Fruit fly (Drosophila melanogaster) whole organism, pupa: Measurements from ENCODE around the gene mRpS9.

Experiments
- CG10348 ChIP-seq: fragments of 200-800 bp; sonication (Bioruptor generic); IDR thresholded peaks from 2 replicates; pipeline ENCODE4 v1.3.6; 2022; ENCODE audit warnings: missing biosample characterization, missing genetic modification characterization
- CG12605 ChIP-seq: fragments of 200-800 bp; sonication (Bioruptor generic); IDR thresholded peaks from 2 replicates; pipeline ENCODE4 v1.3.6; 2022; ENCODE audit warnings: missing biosample characterization, missing genetic modification characterization
- CG13204 ChIP-seq: fragments of 200-800 bp; sonication (Bioruptor generic); optimal IDR thresholded peaks from 2 replicates; lab custom pipeline; 2018; ENCODE audit warnings: missing biosample characterization, mild to moderate bottlenecking, missing genetic modification characterization, moderate library complexity
- CG14655 ChIP-seq: fragments of 200-800 bp; sonication (Bioruptor generic); optimal IDR thresholded peaks from 3 replicates; lab custom pipeline; 2017; ENCODE audit warnings: mild to moderate bottlenecking, missing biosample characterization, missing genetic modification reagents, missing genetic modification characterization
- CG15710 ChIP-seq: fragments of 200-800 bp; sonication (Bioruptor generic); optimal IDR thresholded peaks from 2 replicates; lab custom pipeline; 2018; ENCODE audit warnings: missing biosample characterization, mild to moderate bottlenecking, missing genetic modification characterization, moderate library complexity
- CG17806 ChIP-seq: fragments of 200-800 bp; sonication (Bioruptor generic); optimal IDR thresholded peaks from 2 replicates; lab custom pipeline; 2018; ENCODE audit warnings: missing biosample characterization, mild to moderate bottlenecking, missing genetic modification characterization, moderate library complexity
- CG32121 ChIP-seq: fragments of 200-800 bp; sonication (Bioruptor generic); IDR thresholded peaks from 2 replicates; pipeline ENCODE4 v1.3.6; 2022; ENCODE audit warnings: missing biosample characterization, missing genetic modification characterization
- CG34367 ChIP-seq: fragments of 200-800 bp; sonication (Bioruptor generic); optimal IDR thresholded peaks from 2 replicates; lab custom pipeline; 2018; ENCODE audit warnings: missing biosample characterization, mild to moderate bottlenecking, missing genetic modification characterization
- CG4496 ChIP-seq: fragments of 200-800 bp; sonication (Bioruptor generic); IDR thresholded peaks from 3 replicates; pipeline ENCODE4 v1.3.6; 2022; ENCODE audit warnings: missing biosample characterization, missing genetic modification characterization
- CG8159 ChIP-seq: fragments of 200-800 bp; sonication (Bioruptor generic); optimal IDR thresholded peaks from 3 replicates; lab custom pipeline; 2018; ENCODE audit warnings: missing biosample characterization, mild to moderate bottlenecking, missing genetic modification characterization, moderate library complexity
- CG8301 ChIP-seq: fragments of 200-800 bp; sonication (Bioruptor generic); optimal IDR thresholded peaks from 2 replicates; lab custom pipeline; 2018; ENCODE audit warnings: missing biosample characterization, mild to moderate bottlenecking, missing genetic modification characterization
- CG9948 ChIP-seq: fragments of 200-800 bp; sonication (Bioruptor generic); optimal IDR thresholded peaks from 2 replicates; lab custom pipeline; 2018; ENCODE audit warnings: missing biosample characterization, mild to moderate bottlenecking, missing genetic modification characterization, moderate library complexity
- D1 ChIP-seq: fragments of 200-800 bp; sonication (Bioruptor generic); optimal IDR thresholded peaks from 2 replicates; lab custom pipeline; 2018; ENCODE audit warnings: missing biosample characterization, mild to moderate bottlenecking, missing genetic modification characterization, moderate library complexity
- EcR ChIP-seq: fragments of 200-800 bp; sonication (Bioruptor generic); optimal IDR thresholded peaks from 3 replicates; lab custom pipeline; 2019; ENCODE audit warnings: missing biosample characterization, missing genetic modification characterization, mild to moderate bottlenecking, moderate library complexity, missing genetic modification reagents
- Ets98B ChIP-seq: fragments of 200-800 bp; sonication (Bioruptor generic); IDR thresholded peaks from 2 replicates; pipeline ENCODE4 v1.3.6; 2022; ENCODE audit warnings: missing biosample characterization, missing genetic modification characterization
- Pif1A ChIP-seq: fragments of 200-800 bp; sonication (Bioruptor generic); optimal IDR thresholded peaks from 3 replicates; lab custom pipeline; 2016; ENCODE audit warnings: missing biosample characterization, missing genetic modification characterization
- Pif1B ChIP-seq: fragments of 200-800 bp; sonication (Bioruptor generic); optimal IDR thresholded peaks from 3 replicates; lab custom pipeline; 2016; ENCODE audit warnings: missing biosample characterization, missing genetic modification characterization
- Snoo ChIP-seq: fragments of 200-800 bp; sonication (Bioruptor generic); optimal IDR thresholded peaks from 3 replicates; lab custom pipeline; 2017; ENCODE audit warnings: missing biosample characterization, mild to moderate bottlenecking, missing genetic modification characterization, inconsistent platforms
- fd96Ca ChIP-seq: fragments of 200-800 bp; sonication (Bioruptor generic); IDR thresholded peaks from 3 replicates; pipeline ENCODE4 v1.3.6; 2022; ENCODE audit warnings: missing biosample characterization, missing genetic modification characterization
- gl ChIP-seq: fragments of 200-800 bp; sonication (Bioruptor generic); optimal IDR thresholded peaks from 2 replicates; lab custom pipeline; 2018; ENCODE audit warnings: missing biosample characterization, mild to moderate bottlenecking, missing genetic modification characterization
- rn ChIP-seq: fragments of 200-800 bp; sonication (Bioruptor generic); IDR thresholded peaks from 2 replicates; pipeline ENCODE4 v1.3.6; 2022; ENCODE audit warnings: missing biosample characterization, missing genetic modification characterization

mRpS9 gene

DNA sequence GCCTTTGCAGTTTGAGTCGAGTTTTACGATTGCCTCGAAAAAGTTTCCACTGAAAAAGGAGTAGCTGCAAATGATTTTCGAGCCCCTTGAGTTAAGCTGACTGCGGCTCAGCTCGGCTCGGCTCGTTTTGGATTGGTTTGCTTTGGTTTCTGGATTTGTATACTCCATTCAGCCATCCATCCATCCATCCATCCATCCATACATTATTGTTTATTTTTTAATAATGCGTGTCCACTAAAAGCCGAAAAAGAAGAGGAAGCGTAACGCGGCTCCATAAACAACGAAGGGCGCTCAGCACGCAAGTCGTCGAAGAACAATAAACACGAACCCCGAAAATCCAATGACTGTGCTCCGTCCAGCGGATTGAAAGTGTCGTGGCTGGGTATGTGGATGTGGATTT, 23.9 kb upstream of the mRpS9 start:
- TF ChIP-seq CG32121 = no peak
- no peak for TF ChIP-seq CG34367
- TF ChIP-seq CG15710 (tag; lab: Kevin White, UChicago) = no peak

dm6 chr3R:7920196-7920595, 17.7 kb upstream of the mRpS9 start, which contains the start of the genes CG10445 and lds:
Gene CG10445 (minus strand): TSS chr3R:7920299.
Gene lds (plus strand): TSS chr3R:7920431.
- TF ChIP-seq CG32121 (no peak), CG34367 (no peak), Pif1B (GFP tag; lab: Kevin White, UChicago) (no peak), fd96Ca (GFP tag; lab: Robert Waterston, UW) (no peak), CG17806 (tag; lab: Kevin White, UChicago) (no peak), D1 (tag; lab: Kevin White, UChicago) (no peak), Ets98B (GFP tag; lab: Robert Waterston, UW) (no peak), CG15710 (tag; lab: Kevin White, UChicago) (no peak), CG8301 (tag; lab: Kevin White, UChicago) (no peak), Pif1A (GFP tag; lab: Kevin White, UChicago) (no peak), CG9948 (tag; lab: Kevin White, UChicago) (no peak)

dm6 chr3R:7913551-7913950, 11.1 kb upstream of the mRpS9 start, which contains the start of gene kipf:
Gene kipf (plus strand): TSS chr3R:7913851.
- TF ChIP-seq CG32121 = no peak
- TF ChIP-seq Ets98B (GFP tag; lab: Robert Waterston, UW) = no peak
- TF ChIP-seq CG8301 (tag; lab: Kevin White, UChicago) = no peak
- TF ChIP-seq CG14655 (GFP tag; lab: Kevin White, UChicago) = no peak
- TF ChIP-seq rn (GFP tag; lab: Robert Waterston, UW) = no peak
- no peak for TF ChIP-seq Pif1A (GFP tag; lab: Kevin White, UChicago)
- TF ChIP-seq CG15710 (tag; lab: Kevin White, UChicago) = no peak
- TF ChIP-seq gl (tag; lab: Kevin White, UChicago) = no peak
- no peak for TF ChIP-seq CG12605 (GFP tag; lab: Robert Waterston, UW)
- no peak for TF ChIP-seq CG34367
- TF ChIP-seq CG10348 (GFP tag; lab: Robert Waterston, UW) = no peak
- no peak for TF ChIP-seq Snoo
- no peak for TF ChIP-seq fd96Ca (GFP tag; lab: Robert Waterston, UW)

- TF ChIP-seq EcR (GFP tag; lab: Kevin White, UChicago) (no peak), Pif1B (GFP tag; lab: Kevin White, UChicago) (no peak), CG15710 (tag; lab: Kevin White, UChicago) (no peak), CG17806 (tag; lab: Kevin White, UChicago) (no peak), CG8301 (tag; lab: Kevin White, UChicago) (no peak), CG12605 (GFP tag; lab: Robert Waterston, UW) (no peak), CG32121 (no peak), Snoo (no peak), Pif1A (GFP tag; lab: Kevin White, UChicago) (no peak), CG14655 (GFP tag; lab: Kevin White, UChicago) (no peak), CG34367 (no peak), CG13204 (GFP tag; lab: Kevin White, UChicago) (no peak), fd96Ca (GFP tag; lab: Robert Waterston, UW) (no peak), gl (tag; lab: Kevin White, UChicago) (no peak), CG8159 (tag; lab: Kevin White, UChicago) (no peak), Ets98B (GFP tag; lab: Robert Waterston, UW) (no peak), CG9948 (tag; lab: Kevin White, UChicago) (no peak), D1 (tag; lab: Kevin White, UChicago) (no peak)
- TF ChIP-seq, all 21 proteins: peak for 0
These were observed 10.7 kb upstream of the mRpS9 start, which contains the start of gene Rfk for dm6 chr3R:7913139-7913538. Gene Rfk (minus strand): TSS chr3R:7913290.

dm6 chr3R:7911482-7911881, 9.0 kb upstream of the mRpS9 start, which contains the start of gene Prat:
Gene Prat (minus strand): TSS chr3R:7911779.
- TF ChIP-seq CG12605 (GFP tag; lab: Robert Waterston, UW) (no peak), gl (tag; lab: Kevin White, UChicago) (no peak), CG14655 (GFP tag; lab: Kevin White, UChicago) (no peak), CG32121 (no peak), CG34367 (no peak), Pif1A (GFP tag; lab: Kevin White, UChicago) (no peak), rn (GFP tag; lab: Robert Waterston, UW) (no peak), fd96Ca (GFP tag; lab: Robert Waterston, UW) (no peak), D1 (tag; lab: Kevin White, UChicago) (no peak), Snoo (no peak), CG17806 (tag; lab: Kevin White, UChicago) (no peak), EcR (GFP tag; lab: Kevin White, UChicago) (peak; percentile 35), CG4496 (GFP tag; lab: Robert Waterston, UW) (peak; percentile 37; the same call in 1 of the 3 replicates)

dm6 chr3R:7907311-7907710, 4.8 kb upstream of the mRpS9 start, which contains the start of the genes Taf7 and EMC1:
Gene Taf7 (plus strand): TSS chr3R:7907333.
Gene EMC1 (minus strand): TSS chr3R:7907363.
- TF ChIP-seq Pif1A (GFP tag; lab: Kevin White, UChicago) = no peak
- no peak for TF ChIP-seq rn (GFP tag; lab: Robert Waterston, UW)
- peak; percentile 7 for TF ChIP-seq EcR (GFP tag; lab: Kevin White, UChicago)
